Worm (Caenorhabditis elegans): ENCODE results near the gene F58D2.4.

DNA sequence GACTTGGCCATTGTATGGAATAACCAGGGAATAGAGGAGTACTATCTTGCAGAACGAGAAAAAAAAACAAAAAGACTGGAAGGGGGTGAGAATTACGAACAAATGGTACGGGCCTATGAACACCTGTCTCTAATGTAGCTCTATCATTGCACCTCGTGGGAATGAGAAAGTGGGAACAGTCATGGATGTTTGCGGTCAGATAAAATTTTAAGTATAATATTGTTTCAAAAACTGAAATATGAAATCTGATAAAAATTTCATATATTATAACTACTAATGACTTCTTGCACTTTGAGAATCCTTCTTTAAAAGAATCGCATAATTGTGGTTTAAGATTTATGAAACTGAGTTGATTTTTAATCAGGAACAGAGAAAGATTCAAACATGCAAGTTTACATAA lies 4.4 kb upstream of the F58D2.4 start, which contains the start of gene F58D2.5:
- TF ChIP-seq ceh-2 (tag; optimal IDR thresholded peaks at IDR 0.05) (no peak), tbx-2 (tag; optimal IDR thresholded peaks at IDR 0.05) (no peak), dve-1 (tag; optimal IDR thresholded peaks at IDR 0.05) (no peak), unc-42 (tag; optimal IDR thresholded peaks at IDR 0.05) (no peak), nhr-11 (tag; optimal IDR thresholded peaks at IDR 0.05) (no peak)

Measured in whole organism, late embryonic.